Fruit fly (Drosophila melanogaster) whole organism, embryonic: ENCODE results near the gene CG1703.

ENCODE experiments used
- Aef1 ChIP-seq: fragments of 200-800 bp; sonication (Bioruptor generic); IDR thresholded peaks from 3 replicates; pipeline ENCODE4 v1.3.6; 2022; ENCODE audit warnings: missing biosample characterization, missing genetic modification characterization
- Atf-2 ChIP-seq: fragments of 200-800 bp; sonication (Bioruptor generic); optimal IDR thresholded peaks from 2 replicates; lab custom pipeline; 2016; ENCODE audit warnings: missing biosample characterization, missing genetic modification characterization
- Atf3 ChIP-seq: fragments of 200-800 bp; sonication (Bioruptor generic); optimal IDR thresholded peaks from 3 replicates; lab custom pipeline; 2016; ENCODE audit warnings: missing biosample characterization, missing genetic modification characterization
- Awh ChIP-seq: fragments of 200-800 bp; sonication (Bioruptor generic); IDR thresholded peaks from 2 replicates; pipeline ENCODE4, ENCODE4 v1.3.6; 2022; ENCODE audit warnings: missing biosample characterization, missing genetic modification characterization
- B-H2 ChIP-seq: fragments of 200-800 bp; sonication (Bioruptor generic); optimal IDR thresholded peaks from 2 replicates; lab custom pipeline; 2018; ENCODE audit warnings: missing biosample characterization, mild to moderate bottlenecking, missing genetic modification characterization
- Bdp1 ChIP-seq: fragments of 200-800 bp; sonication (Bioruptor generic); optimal IDR thresholded peaks from 3 replicates; lab custom pipeline; 2016; ENCODE audit warnings: missing biosample characterization, missing genetic modification characterization
- CG10147 ChIP-seq: fragments of 200-800 bp; sonication (Bioruptor generic); optimal IDR thresholded peaks from 2 replicates; lab custom pipeline; 2019; ENCODE audit warnings: missing biosample characterization, mild to moderate bottlenecking, missing genetic modification characterization, moderate library complexity
- CG1024 ChIP-seq: fragments of 200-800 bp; sonication (Bioruptor generic); IDR thresholded peaks from 2 replicates; pipeline ENCODE4 v1.3.6; 2022; ENCODE audit warnings: missing biosample characterization, missing genetic modification characterization
- CG10462 ChIP-seq: fragments of 200-800 bp; sonication (Bioruptor generic); optimal IDR thresholded peaks from 2 replicates; lab custom pipeline; 2016; ENCODE audit warnings: missing biosample characterization, missing genetic modification characterization
- CG10979 ChIP-seq: fragments of 200-800 bp; sonication (Bioruptor generic); optimal IDR thresholded peaks from 2 replicates; lab custom pipeline; 2018; ENCODE audit warnings: missing biosample characterization, mild to moderate bottlenecking, missing genetic modification characterization, moderate library complexity
- CG15011 ChIP-seq: fragments of 200-800 bp; sonication (Bioruptor generic); optimal IDR thresholded peaks from 3 replicates; lab custom pipeline; 2018; ENCODE audit warnings: missing biosample characterization, mild to moderate bottlenecking, missing genetic modification characterization
- CG1529 ChIP-seq: fragments of 200-800 bp; sonication (Bioruptor generic); optimal IDR thresholded peaks from 3 replicates; lab custom pipeline; 2018; ENCODE audit warnings: missing biosample characterization, missing genetic modification characterization
- CG15514 ChIP-seq: fragments of 200-800 bp; sonication (Bioruptor generic); optimal IDR thresholded peaks from 3 replicates; lab custom pipeline; 2017; ENCODE audit warnings: missing biosample characterization, missing genetic modification characterization, mild to moderate bottlenecking, moderate library complexity, missing genetic modification reagents
- CG1647 ChIP-seq: fragments of 200-800 bp; sonication (Bioruptor generic); optimal IDR thresholded peaks from 3 replicates; lab custom pipeline; 2016; ENCODE audit warnings: missing biosample characterization, missing genetic modification characterization
- CG17612 ChIP-seq: fragments of 200-800 bp; sonication (Bioruptor generic); IDR thresholded peaks from 2 replicates; pipeline ENCODE4 v1.3.6; 2022; ENCODE audit warnings: missing biosample characterization, missing genetic modification characterization
- CG30403 ChIP-seq: fragments of 200-800 bp; sonication (Bioruptor generic); optimal IDR thresholded peaks from 3 replicates; lab custom pipeline; 2016; ENCODE audit warnings: missing biosample characterization, missing genetic modification characterization
- CG4360 ChIP-seq: fragments of 200-800 bp; sonication (Bioruptor generic); IDR thresholded peaks from 2 replicates; pipeline ENCODE4 v1.3.6; 2022; ENCODE audit warnings: missing biosample characterization, missing genetic modification characterization
- CG43689 ChIP-seq: fragments of 200-800 bp; sonication (Bioruptor generic); IDR thresholded peaks from 2 replicates; pipeline ENCODE4 v1.3.6; 2022; ENCODE audit warnings: missing biosample characterization, missing genetic modification characterization
- CG6254 ChIP-seq: fragments of 200-800 bp; sonication (Bioruptor generic); optimal IDR thresholded peaks from 3 replicates; lab custom pipeline; 2017; ENCODE audit warnings: mild to moderate bottlenecking, missing biosample characterization, missing genetic modification reagents, missing genetic modification characterization
- CG6765 ChIP-seq: fragments of 200-800 bp; sonication (Bioruptor generic); optimal IDR thresholded peaks from 3 replicates; lab custom pipeline; 2017; ENCODE audit warnings: missing biosample characterization, mild to moderate bottlenecking, missing genetic modification characterization
- CG8089 ChIP-seq: fragments of 200-800 bp; sonication (Bioruptor generic); optimal IDR thresholded peaks from 3 replicates; lab custom pipeline; 2016; ENCODE audit warnings: missing biosample characterization, missing genetic modification characterization
- CG8281 ChIP-seq: fragments of 200-800 bp; sonication (Bioruptor generic); optimal IDR thresholded peaks from 2 replicates; lab custom pipeline; 2018; ENCODE audit warnings: missing biosample characterization, mild to moderate bottlenecking, missing genetic modification characterization, moderate library complexity
- CG9215 ChIP-seq: fragments of 200-800 bp; sonication (Bioruptor generic); IDR thresholded peaks from 2 replicates; pipeline ENCODE4 v1.3.6; 2022; ENCODE audit warnings: missing biosample characterization, missing genetic modification characterization
- Ets97D ChIP-seq: fragments of 200-800 bp; sonication (Bioruptor generic); optimal IDR thresholded peaks from 3 replicates; lab custom pipeline; 2016; ENCODE audit warnings: missing biosample characterization, missing genetic modification characterization
- Fer2 ChIP-seq: fragments of 200-800 bp; sonication (Bioruptor generic); optimal IDR thresholded peaks from 2 replicates; lab custom pipeline; 2018; ENCODE audit warnings: missing biosample characterization, mild to moderate bottlenecking, missing genetic modification characterization, moderate library complexity
- Gsc ChIP-seq: fragments of 200-800 bp; sonication (Bioruptor generic); IDR thresholded peaks from 2 replicates; pipeline ENCODE4 v1.3.6; 2022; ENCODE audit warnings: missing biosample characterization, missing genetic modification characterization
- Mad ChIP-seq: fragments of 200-800 bp; sonication (Bioruptor generic); optimal IDR thresholded peaks from 2 replicates; lab custom pipeline; 2016; ENCODE audit warnings: missing biosample characterization, missing genetic modification characterization
- Meics ChIP-seq: fragments of 200-800 bp; sonication (Bioruptor generic); optimal IDR thresholded peaks from 2 replicates; lab custom pipeline; 2017; ENCODE audit warnings: missing biosample characterization, mild to moderate bottlenecking, missing genetic modification characterization
- Mrtf ChIP-seq: fragments of 200-800 bp; sonication (Bioruptor generic); IDR thresholded peaks from 3 replicates; pipeline ENCODE4 v1.3.6; 2022; ENCODE audit warnings: missing biosample characterization, missing genetic modification characterization
- Myb ChIP-seq: fragments of 200-800 bp; sonication (Bioruptor generic); optimal IDR thresholded peaks from 2 replicates; lab custom pipeline; 2016; ENCODE audit warnings: missing biosample characterization, missing genetic modification characterization
- Oaz ChIP-seq: fragments of 200-800 bp; sonication (Bioruptor generic); IDR thresholded peaks from 2 replicates; pipeline ENCODE4 v1.3.6; 2022; ENCODE audit warnings: missing biosample characterization, missing genetic modification characterization
- Ravus ChIP-seq: fragments of 200-800 bp; sonication (Bioruptor generic); IDR thresholded peaks from 2 replicates; pipeline ENCODE4 v1.3.6; 2022; ENCODE audit warnings: missing biosample characterization, missing genetic modification characterization
- Side ChIP-seq: fragments of 200-800 bp; sonication (Bioruptor generic); optimal IDR thresholded peaks from 2 replicates; lab custom pipeline; 2016; ENCODE audit warnings: missing biosample characterization, missing genetic modification characterization
- aop ChIP-seq: fragments of 200-800 bp; sonication (Bioruptor generic); IDR thresholded peaks from 2 replicates; pipeline ENCODE4 v1.3.6; 2022; ENCODE audit warnings: missing biosample characterization, missing genetic modification characterization
- bbx ChIP-seq: fragments of 200-800 bp; sonication (Bioruptor generic); IDR thresholded peaks from 2 replicates; pipeline ENCODE4 v1.3.6; 2022; ENCODE audit warnings: missing biosample characterization, missing genetic modification characterization; ENCODE audit not compliant: partially characterized antibody
- bsh ChIP-seq, 2 experiments: fragments of 200-800 bp; sonication (Bioruptor generic); optimal IDR thresholded peaks; 2 replicates each; lab custom pipeline; 2017 to 2018; ENCODE audit warnings: mild to moderate bottlenecking in 2 of 2, missing biosample characterization in 2 of 2, missing genetic modification characterization in 2 of 2, moderate library complexity in 1 of 2
- cato ChIP-seq: fragments of 200-800 bp; sonication (Bioruptor generic); optimal IDR thresholded peaks from 2 replicates; lab custom pipeline; 2016; ENCODE audit warnings: missing biosample characterization, missing genetic modification characterization, borderline replicate concordance
- chn ChIP-seq: fragments of 200-800 bp; sonication (Bioruptor generic); optimal IDR thresholded peaks from 2 replicates; lab custom pipeline; 2016; ENCODE audit warnings: missing biosample characterization, missing genetic modification characterization
- cwo ChIP-seq: fragments of 200-800 bp; sonication (Bioruptor generic); optimal IDR thresholded peaks from 3 replicates; lab custom pipeline; 2017; ENCODE audit warnings: missing biosample characterization, missing genetic modification characterization, mild to moderate bottlenecking, moderate library complexity, missing genetic modification reagents
- danr ChIP-seq: fragments of 200-800 bp; sonication (Bioruptor generic); IDR thresholded peaks from 2 replicates; pipeline ENCODE4 v1.3.6; 2022; ENCODE audit warnings: missing biosample characterization, missing genetic modification characterization
- dm ChIP-seq: fragments of 200-800 bp; sonication (Bioruptor generic); optimal IDR thresholded peaks from 3 replicates; lab custom pipeline; 2016; ENCODE audit warnings: missing biosample characterization, missing genetic modification characterization
- dpn ChIP-seq, 2 experiments: fragments of 200-800 bp; sonication (Bioruptor generic); optimal IDR thresholded peaks; 3 replicates each; lab custom pipeline; 2016; ENCODE audit warnings: missing biosample characterization in 2 of 2, missing genetic modification characterization in 2 of 2
- dysf ChIP-seq: fragments of 200-800 bp; sonication (Bioruptor generic); IDR thresholded peaks from 3 replicates; pipeline ENCODE4 v1.3.6; 2022; ENCODE audit warnings: missing biosample characterization, missing genetic modification characterization
- en ChIP-seq: fragments of 200-800 bp; sonication (Bioruptor generic); optimal IDR thresholded peaks from 2 replicates; lab custom pipeline; 2016; ENCODE audit warnings: missing biosample characterization, missing genetic modification characterization
- eyg ChIP-seq: fragments of 200-800 bp; sonication (Bioruptor generic); optimal IDR thresholded peaks from 3 replicates; lab custom pipeline; 2016; ENCODE audit warnings: missing biosample characterization, missing genetic modification characterization
- grn ChIP-seq: fragments of 200-800 bp; sonication (Bioruptor generic); optimal IDR thresholded peaks from 3 replicates; lab custom pipeline; 2017; ENCODE audit warnings: missing biosample characterization, missing genetic modification characterization
- inv ChIP-seq: fragments of 200-800 bp; sonication (Bioruptor generic); IDR thresholded peaks from 2 replicates; pipeline ENCODE4 v1.3.6; 2022; ENCODE audit warnings: missing biosample characterization, missing genetic modification characterization; ENCODE audit not compliant: partially characterized antibody
- kay ChIP-seq: fragments of 200-800 bp; sonication (Bioruptor generic); optimal IDR thresholded peaks from 2 replicates; lab custom pipeline; 2016; ENCODE audit warnings: missing biosample characterization, missing genetic modification characterization
- mam ChIP-seq: fragments of 200-800 bp; sonication (Bioruptor generic); optimal IDR thresholded peaks from 3 replicates; lab custom pipeline; 2016; ENCODE audit warnings: missing biosample characterization, missing genetic modification characterization
- pb ChIP-seq: fragments of 200-800 bp; sonication (Bioruptor generic); optimal IDR thresholded peaks from 3 replicates; lab custom pipeline; 2016; ENCODE audit warnings: missing biosample characterization, missing genetic modification characterization
- pho ChIP-seq: fragments of 200-800 bp; sonication (Bioruptor generic); optimal IDR thresholded peaks from 2 replicates; lab custom pipeline; 2016; ENCODE audit warnings: missing biosample characterization, missing genetic modification characterization
- pita ChIP-seq: fragments of 200-800 bp; sonication (Bioruptor generic); optimal IDR thresholded peaks from 2 replicates; lab custom pipeline; 2017; ENCODE audit warnings: missing biosample characterization, mild to moderate bottlenecking, missing genetic modification characterization
- row ChIP-seq: fragments of 200-800 bp; sonication (Bioruptor generic); IDR thresholded peaks from 3 replicates; pipeline ENCODE4 v1.3.6; 2022; ENCODE audit warnings: missing biosample characterization, missing genetic modification characterization

Gene CG1703

dm6 chrX:11611645-11612079, at the start of gene CG1703, which contains the start of gene CG2247 (continued):
- TF ChIP-seq Ets97D (GFP tag; lab: Kevin White, UChicago) (peak; percentile 25), CG8281 (tag; lab: Kevin White, UChicago) (no peak), grn (GFP tag; lab: Kevin White, UChicago) (peak; percentile 26), kay (GFP tag; lab: Kevin White, UChicago) (no peak), en (no peak), bsh (GFP tag; optimal IDR thresholded peaks at IDR 0.05; lab: Kevin White, UChicago) (no peak), dm (GFP tag; lab: Kevin White, UChicago) (peak; percentile 62), CG1024 (GFP tag; lab: Robert Waterston, UW) (no peak), Myb (GFP tag; lab: Kevin White, UChicago) (peak; percentile 23), CG6254 (no peak), CG30403 (no peak), Awh (GFP tag; lab: Robert Waterston, UW) (no peak), bbx (GFP tag; lab: Robert Waterston, UW) (peak; percentile 81), CG15514 (GFP tag; lab: Kevin White, UChicago) (peak; percentile 68), CG15011 (GFP tag; lab: Kevin White, UChicago) (no peak), Side (no peak), Fer2 (tag; lab: Kevin White, UChicago) (no peak), mam (GFP tag; lab: Kevin White, UChicago) (no peak), Mad (GFP tag; lab: Kevin White, UChicago) (no peak), B-H2 (no peak), pb (GFP tag; lab: Kevin White, UChicago) (no peak), CG10147 (GFP tag; lab: Kevin White, UChicago) (no peak), Aef1 (GFP tag; lab: Robert Waterston, UW) (peak; percentile 81), CG4360 (GFP tag; lab: Robert Waterston, UW) (peak; percentile 77; the same call in 1 of the 2 replicates), CG6765 (GFP tag; lab: Kevin White, UChicago) (no peak), pho (GFP tag; lab: Kevin White, UChicago) (no peak), dysf (GFP tag; lab: Robert Waterston, UW) (no peak), danr (GFP tag; lab: Robert Waterston, UW) (no peak), CG1529 (GFP tag; lab: Kevin White, UChicago) (no peak), Meics (GFP tag; lab: Kevin White, UChicago) (no peak), CG1647 (GFP tag; lab: Kevin White, UChicago) (no peak), row (GFP tag; lab: Robert Waterston, UW) (peak; percentile 44; the same call in 2 of the 3 replicates), Ravus (GFP tag; lab: Robert Waterston, UW) (no peak), pita (no peak), CG43689 (no peak), Gsc (GFP tag; lab: Robert Waterston, UW) (no peak), cato (GFP tag; lab: Kevin White, UChicago) (no peak), CG10462 (no peak), aop (no peak), inv (GFP tag; lab: Robert Waterston, UW) (peak; percentile 80), CG10979 (tag; lab: Kevin White, UChicago) (no peak), cwo (GFP tag; lab: Kevin White, UChicago) (peak; percentile 72), Atf3 (GFP tag; lab: Kevin White, UChicago) (no peak), Mrtf (no peak), CG9215 (GFP tag; lab: Robert Waterston, UW) (no peak), Atf-2 (GFP tag; lab: Kevin White, UChicago) (no peak), dpn (GFP tag; optimal IDR thresholded peaks at IDR 0.05; lab: Kevin White, UChicago) (no peak), chn (GFP tag; lab: Kevin White, UChicago) (no peak), Oaz (GFP tag; lab: Robert Waterston, UW) (no peak), CG8089 (no peak), eyg (GFP tag; lab: Kevin White, UChicago) (no peak), CG17612 (GFP tag; lab: Robert Waterston, UW) (no peak), Bdp1 (GFP tag; lab: Kevin White, UChicago) (no peak)
